Worm (Caenorhabditis elegans) whole organism, midembryonic: Measurements from ENCODE around the gene E02H1.6.

Experiments
- T22C8.4 ChIP-seq: fragments of 200-800 bp; sonication (Bioruptor generic); IDR thresholded peaks from 2 replicates; pipeline ENCODE4 v1.3.6; 2022; ENCODE audit warnings: missing genetic modification characterization, missing compliant biosample characterization
- cog-1 ChIP-seq: sonication (generic microtip); optimal IDR thresholded peaks from 2 replicates; lab custom pipeline; 2016; ENCODE audit warnings: missing genetic modification characterization, missing compliant biosample characterization
- klf-2 ChIP-seq: fragments of 200-800 bp; sonication (Bioruptor generic); conservative IDR thresholded peaks from 2 replicates; pipeline ENCODE4 v1.3.6; 2022; ENCODE audit warnings: missing genetic modification reagents, missing genetic modification characterization, missing compliant biosample characterization
- med-1 ChIP-seq: sonication (generic microtip); optimal IDR thresholded peaks from 2 replicates; lab custom pipeline; 2017; ENCODE audit warnings: missing genetic modification characterization, mild to moderate bottlenecking, missing compliant biosample characterization, antibody characterized with exemption, missing genetic modification reagents; ENCODE audit not compliant: insufficient read depth
- ref-1 ChIP-seq: fragments of 200-800 bp; sonication (Bioruptor generic); conservative IDR thresholded peaks from 2 replicates; pipeline ENCODE4 v1.3.6; 2022; ENCODE audit warnings: missing genetic modification reagents, missing genetic modification characterization, missing compliant biosample characterization

DNA sequence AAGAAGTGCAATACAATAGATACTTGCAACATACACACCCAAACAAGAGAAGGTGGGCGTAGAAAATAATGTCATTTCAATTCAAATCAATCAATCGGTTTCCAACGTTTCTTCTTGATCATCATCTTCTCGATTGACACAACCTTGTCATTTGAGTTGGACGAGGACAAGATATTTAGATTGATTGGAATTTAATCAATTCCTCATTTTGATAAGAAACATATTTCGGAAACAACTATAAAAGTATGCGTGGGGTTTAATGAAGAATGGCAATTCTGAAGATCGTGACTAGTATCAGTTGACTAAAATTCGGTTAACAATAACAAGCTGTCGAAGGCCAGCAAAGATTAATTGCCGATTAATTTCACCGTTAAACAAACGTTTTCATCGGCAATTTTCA is 24.1 kb downstream of the E02H1.6 start:
- TF ChIP-seq ref-1 (GFP tag; lab: Robert Waterston, UW) (no peak), T22C8.4 (GFP tag; lab: Robert Waterston, UW) (no peak), cog-1 (tag; lab: Kevin White, UChicago) (no peak), klf-2 (GFP tag; lab: Robert Waterston, UW) (no peak), med-1 (GFP tag; lab: Kevin White, UChicago) (no peak)
